Worm (Caenorhabditis elegans): Measurements from ENCODE around the gene Y59H11AR.3.

Gene Y59H11AR.3

DNA sequence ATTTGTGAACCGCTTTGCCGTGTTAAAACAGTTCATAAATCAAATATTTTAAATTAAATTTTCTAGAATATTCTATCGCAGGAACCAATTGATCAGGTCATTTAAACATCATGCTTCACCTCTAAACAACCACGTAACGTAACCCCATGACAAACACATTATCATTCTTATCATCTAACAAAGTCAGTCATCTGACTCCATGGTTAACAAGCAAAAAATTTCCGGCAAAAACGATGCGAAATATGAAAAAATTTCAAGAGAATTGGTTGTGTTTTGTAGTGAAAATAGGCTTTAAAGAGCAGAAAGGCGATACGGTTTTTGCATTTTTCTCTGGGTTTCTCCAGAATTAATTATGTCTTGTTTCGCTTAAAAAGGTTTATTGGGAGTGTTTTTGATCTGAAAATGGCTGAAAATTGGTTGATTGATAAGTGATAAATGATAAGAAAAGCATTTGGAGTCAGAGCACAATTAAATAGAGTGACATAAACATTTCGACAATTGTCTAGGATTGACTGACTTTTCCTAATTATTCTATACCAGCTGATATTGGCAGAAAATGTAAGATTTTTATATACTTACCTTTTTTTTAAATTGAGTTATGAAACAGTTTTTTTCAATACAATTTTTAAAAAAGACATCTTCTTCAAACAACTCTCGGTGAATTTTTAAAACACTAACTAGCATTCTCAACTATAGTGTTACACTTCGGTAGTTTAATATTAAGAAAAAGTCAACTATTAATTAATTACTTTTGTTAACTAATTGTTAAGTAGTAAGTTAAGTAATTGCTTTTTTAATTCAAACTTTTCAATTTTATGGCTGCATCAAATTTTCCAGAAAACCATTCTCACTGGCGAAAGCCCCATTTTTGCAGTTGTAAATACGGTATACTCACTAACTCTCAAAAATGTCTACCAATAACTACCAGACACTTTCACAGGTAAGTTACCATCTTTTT lies 9.9 kb downstream of the Y59H11AR.3 start, which contains the start of gene catp-7 (continued):
- TF ChIP-seq tag-97 (GFP tag; IDR thresholded peaks at IDR 0.05), result no peak
- no peak for TF ChIP-seq nhr-42 (GFP tag; IDR thresholded peaks at IDR 0.05)
- no peak for TF ChIP-seq daf-12 (tag; optimal IDR thresholded peaks at IDR 0.05)
- no peak for TF ChIP-seq nhr-6 (tag; optimal IDR thresholded peaks at IDR 0.05)
- TF ChIP-seq lin-15B (tag; optimal IDR thresholded peaks at IDR 0.05), result no peak
- TF ChIP-seq Y105C5A.15 (GFP tag; IDR thresholded peaks at IDR 0.05), result no peak
- TF ChIP-seq lin-13 (GFP tag; optimal IDR thresholded peaks at IDR 0.05), result no peak
- peak in 1 of 2 experiments; percentile 33 for TF ChIP-seq hif-1 (tag; optimal IDR thresholded peaks at IDR 0.05)
- no peak for TF ChIP-seq ceh-28 (tag; optimal IDR thresholded peaks at IDR 0.05)

DNA sequence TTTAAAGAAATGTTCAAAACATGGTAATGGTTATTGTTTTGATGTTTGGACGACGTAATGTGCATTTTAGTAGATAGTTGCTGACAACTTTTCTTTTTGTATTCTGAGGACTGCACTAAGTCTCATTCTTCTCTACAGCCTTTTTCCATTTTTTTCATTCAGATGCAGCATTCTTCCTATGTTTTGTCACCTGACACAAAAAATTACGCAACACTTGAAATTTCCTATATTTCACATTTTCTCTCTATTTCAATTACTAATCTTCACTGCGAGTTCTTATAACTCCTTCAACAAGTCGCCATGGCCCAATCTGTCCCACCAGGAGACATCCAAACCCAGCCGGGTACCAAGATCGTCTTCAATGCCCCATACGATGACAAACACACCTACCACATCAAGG lies 24.1 kb downstream of the Y59H11AR.3 start, which contains the start of gene Y59H11AM.1:
Y59H11AM.1 (plus strand) TSS at position 301 of the 400 bp plus-strand sequence.
- no peak for TF ChIP-seq ceh-62 (tag; optimal IDR thresholded peaks at IDR 0.05)

DNA sequence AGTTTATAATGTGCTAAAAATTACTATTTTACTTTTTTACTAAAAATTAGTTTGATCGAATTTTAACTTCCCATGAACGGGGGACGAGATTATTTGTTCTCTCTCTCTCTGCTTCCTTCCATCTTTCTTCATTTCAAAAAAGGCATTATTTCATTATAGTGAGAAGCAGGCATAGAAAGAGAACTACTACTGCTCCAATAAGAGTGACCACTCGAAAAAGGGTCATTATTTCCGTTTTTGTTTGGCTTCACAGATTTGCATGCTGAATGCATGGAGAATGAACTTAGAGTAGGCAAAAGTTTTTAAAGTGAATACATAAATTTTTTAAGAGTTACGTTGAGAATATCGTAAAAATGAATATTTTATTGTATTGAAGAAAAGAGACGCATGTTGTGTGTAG lies 24.5 kb downstream of the Y59H11AR.3 start:
- TF ChIP-seq zip-11 (GFP tag; IDR thresholded peaks at IDR 0.05) (no peak), aha-1 (tag) (peak; percentile 10), nhr-41 (GFP tag; IDR thresholded peaks at IDR 0.05) (no peak), unc-62 (GFP tag; optimal IDR thresholded peaks at IDR 0.05 in 1 of 2) (peak in 1 of 2 experiments; percentile 92), unc-62 (tag; optimal IDR thresholded peaks at IDR 0.05) (no peak)

DNA sequence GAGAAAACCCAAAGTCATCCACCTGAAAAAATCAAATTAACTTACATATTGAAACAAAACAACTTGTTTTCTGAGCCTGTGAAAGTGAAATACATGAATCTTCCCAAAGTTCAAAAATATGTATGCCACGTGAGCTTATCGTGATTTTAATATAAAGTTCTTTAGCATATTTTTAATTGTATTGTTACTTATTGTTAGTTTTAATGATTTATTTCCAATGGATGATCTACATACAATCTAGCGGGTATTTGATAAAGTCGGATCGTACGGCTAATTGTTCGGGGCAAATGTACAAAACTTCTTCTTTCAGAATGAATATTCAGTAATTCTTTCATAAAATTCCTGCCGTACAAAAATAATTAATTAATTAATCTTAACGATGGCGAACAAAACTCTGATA lies 25.0 kb downstream of the Y59H11AR.3 start, which contains the start of gene Y59H11AM.4:
Y59H11AM.4 (minus strand) TSS at position 101 of the 400 bp plus-strand sequence.
- TF ChIP-seq daf-16 (GFP tag; optimal IDR thresholded peaks at IDR 0.05) (no peak), daf-16 (tag; optimal IDR thresholded peaks at IDR 0.05) (no peak), mdt-29 (GFP tag; IDR thresholded peaks at IDR 0.05) (no peak), nhr-25 (tag; optimal IDR thresholded peaks at IDR 0.05; ENCODE audit: borderline replicate concordance, insufficient read depth) (no peak)

DNA sequence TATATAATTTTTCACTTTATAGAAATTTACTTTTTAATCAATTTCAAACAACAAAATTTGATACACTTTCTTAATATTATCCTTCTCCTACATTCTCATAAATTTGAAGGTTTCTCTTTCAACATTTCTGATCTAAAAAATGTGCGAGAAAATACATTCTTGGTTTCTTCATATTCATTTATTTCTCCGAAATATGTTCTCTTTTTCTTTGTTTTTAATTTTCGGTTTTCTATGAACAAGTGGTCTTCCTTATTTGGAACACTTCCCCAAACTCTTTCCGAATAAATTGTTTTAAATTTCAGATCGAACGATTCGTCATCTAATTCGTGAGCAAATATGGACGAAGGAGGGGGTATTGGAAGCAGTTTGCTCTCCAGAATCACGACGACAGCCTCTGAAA lies 36.1 kb downstream of the Y59H11AR.3 start, which contains the start of gene npr-22:
npr-22 (plus strand) TSS at position 301 of the 400 bp plus-strand sequence.
- TF ChIP-seq pha-4 (GFP tag; IDR thresholded peaks at IDR 0.05) (no peak), pha-4 (tag; optimal IDR thresholded peaks at IDR 0.05) (no peak), nhr-25 (tag; optimal IDR thresholded peaks at IDR 0.05; ENCODE audit: borderline replicate concordance, insufficient read depth) (no peak), egl-27 (tag; optimal IDR thresholded peaks at IDR 0.05) (no peak), snpc-1.2 (GFP tag; IDR thresholded peaks at IDR 0.05) (no peak), daf-16 (GFP tag; optimal IDR thresholded peaks at IDR 0.05) (no peak), daf-16 (tag; optimal IDR thresholded peaks at IDR 0.05) (no peak)
